Fruit fly (Drosophila melanogaster) whole organism, pupa: ENCODE data around the gene CG33641.

Source experiments
- CG10348 ChIP-seq: fragments of 200-800 bp; sonication (Bioruptor generic); IDR thresholded peaks from 2 replicates; pipeline ENCODE4 v1.3.6; 2022; ENCODE audit warnings: missing biosample characterization, missing genetic modification characterization
- CG12605 ChIP-seq: fragments of 200-800 bp; sonication (Bioruptor generic); IDR thresholded peaks from 2 replicates; pipeline ENCODE4 v1.3.6; 2022; ENCODE audit warnings: missing biosample characterization, missing genetic modification characterization
- CG13204 ChIP-seq: fragments of 200-800 bp; sonication (Bioruptor generic); optimal IDR thresholded peaks from 2 replicates; lab custom pipeline; 2018; ENCODE audit warnings: missing biosample characterization, mild to moderate bottlenecking, missing genetic modification characterization, moderate library complexity
- CG14655 ChIP-seq: fragments of 200-800 bp; sonication (Bioruptor generic); optimal IDR thresholded peaks from 3 replicates; lab custom pipeline; 2017; ENCODE audit warnings: mild to moderate bottlenecking, missing biosample characterization, missing genetic modification reagents, missing genetic modification characterization
- CG32121 ChIP-seq: fragments of 200-800 bp; sonication (Bioruptor generic); IDR thresholded peaks from 2 replicates; pipeline ENCODE4 v1.3.6; 2022; ENCODE audit warnings: missing biosample characterization, missing genetic modification characterization
- CG34367 ChIP-seq: fragments of 200-800 bp; sonication (Bioruptor generic); optimal IDR thresholded peaks from 2 replicates; lab custom pipeline; 2018; ENCODE audit warnings: missing biosample characterization, mild to moderate bottlenecking, missing genetic modification characterization
- CG4496 ChIP-seq: fragments of 200-800 bp; sonication (Bioruptor generic); IDR thresholded peaks from 3 replicates; pipeline ENCODE4 v1.3.6; 2022; ENCODE audit warnings: missing biosample characterization, missing genetic modification characterization
- CG9948 ChIP-seq: fragments of 200-800 bp; sonication (Bioruptor generic); optimal IDR thresholded peaks from 2 replicates; lab custom pipeline; 2018; ENCODE audit warnings: missing biosample characterization, mild to moderate bottlenecking, missing genetic modification characterization, moderate library complexity
- EcR ChIP-seq: fragments of 200-800 bp; sonication (Bioruptor generic); optimal IDR thresholded peaks from 3 replicates; lab custom pipeline; 2019; ENCODE audit warnings: missing biosample characterization, missing genetic modification characterization, mild to moderate bottlenecking, moderate library complexity, missing genetic modification reagents
- Pif1A ChIP-seq: fragments of 200-800 bp; sonication (Bioruptor generic); optimal IDR thresholded peaks from 3 replicates; lab custom pipeline; 2016; ENCODE audit warnings: missing biosample characterization, missing genetic modification characterization
- Snoo ChIP-seq: fragments of 200-800 bp; sonication (Bioruptor generic); optimal IDR thresholded peaks from 3 replicates; lab custom pipeline; 2017; ENCODE audit warnings: missing biosample characterization, mild to moderate bottlenecking, missing genetic modification characterization, inconsistent platforms
- fd96Ca ChIP-seq: fragments of 200-800 bp; sonication (Bioruptor generic); IDR thresholded peaks from 3 replicates; pipeline ENCODE4 v1.3.6; 2022; ENCODE audit warnings: missing biosample characterization, missing genetic modification characterization
- rn ChIP-seq: fragments of 200-800 bp; sonication (Bioruptor generic); IDR thresholded peaks from 2 replicates; pipeline ENCODE4 v1.3.6; 2022; ENCODE audit warnings: missing biosample characterization, missing genetic modification characterization

- TF ChIP-seq CG34367 (tag; lab: Kevin White, UChicago) (no peak), Snoo (tag; lab: Kevin White, UChicago) (no peak), CG13204 (GFP tag; lab: Kevin White, UChicago) (no peak), CG12605 (GFP tag; lab: Robert Waterston, UW) (no peak), CG14655 (GFP tag; lab: Kevin White, UChicago) (no peak), CG4496 (GFP tag; lab: Robert Waterston, UW) (no peak), CG9948 (tag; lab: Kevin White, UChicago) (no peak), fd96Ca (no peak), CG32121 (GFP tag; lab: Robert Waterston, UW) (no peak), EcR (GFP tag; lab: Kevin White, UChicago) (no peak), CG10348 (GFP tag; lab: Robert Waterston, UW) (no peak), Pif1A (GFP tag; lab: Kevin White, UChicago) (no peak), rn (GFP tag; lab: Robert Waterston, UW) (no peak)
These were observed 26.6 kb downstream of the CG33641 start for dm6 chr2L:13555397-13555796.
